Worm (Caenorhabditis elegans): Measurements from ENCODE around the gene rps-16.

rps-16 gene

ce11 chrV:15015799-15016198 lies 15.5 kb upstream of the rps-16 start:
- TF ChIP-seq nfya-1 (tag; optimal IDR thresholded peaks at IDR 0.05) (peak; percentile 13), zip-5 (tag; optimal IDR thresholded peaks at IDR 0.05) (no peak), mec-3 (tag; optimal IDR thresholded peaks at IDR 0.05; ENCODE audit: borderline replicate concordance) (no peak), che-1 (tag; optimal IDR thresholded peaks at IDR 0.05) (no peak), ceh-14 (tag; optimal IDR thresholded peaks at IDR 0.05) (no peak)

DNA sequence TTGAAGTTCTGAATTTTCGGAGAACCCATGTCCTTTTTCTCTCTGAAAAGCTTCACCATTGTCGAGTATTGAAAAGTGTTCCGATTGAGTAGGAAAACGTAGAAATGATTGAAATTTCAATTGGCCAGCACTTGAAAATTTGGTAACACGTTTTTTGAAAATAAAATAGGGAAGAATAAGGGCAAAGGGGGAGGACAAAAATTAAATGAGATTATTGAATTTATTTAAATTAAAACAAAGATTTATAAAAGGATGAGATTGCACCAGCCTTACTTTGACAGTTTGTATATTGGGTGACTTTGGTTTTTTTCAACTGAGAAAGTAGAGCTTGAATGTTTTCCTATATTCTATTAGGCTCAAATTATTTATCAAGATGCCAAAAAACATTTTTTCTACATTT lies 13.8 kb upstream of the rps-16 start, which contains the start of gene obr-2:
TSS of gene obr-2 (minus strand) at position 101 of the 400 bp plus-strand sequence.
- TF ChIP-seq hlh-15 (tag; optimal IDR thresholded peaks at IDR 0.05) (no peak), ceh-18 (tag; optimal IDR thresholded peaks at IDR 0.05) (no peak), ceh-24 (tag; optimal IDR thresholded peaks at IDR 0.05) (no peak), ahr-1 (tag; optimal IDR thresholded peaks at IDR 0.05) (no peak), ztf-16 (tag; optimal IDR thresholded peaks at IDR 0.05) (no peak)

- TF ChIP-seq unc-42 (tag; optimal IDR thresholded peaks at IDR 0.05) (no peak), hlh-15 (tag; optimal IDR thresholded peaks at IDR 0.05) (no peak)
Measured at ce11 chrV:15013328-15013727, 13.0 kb upstream of the rps-16 start.

DNA sequence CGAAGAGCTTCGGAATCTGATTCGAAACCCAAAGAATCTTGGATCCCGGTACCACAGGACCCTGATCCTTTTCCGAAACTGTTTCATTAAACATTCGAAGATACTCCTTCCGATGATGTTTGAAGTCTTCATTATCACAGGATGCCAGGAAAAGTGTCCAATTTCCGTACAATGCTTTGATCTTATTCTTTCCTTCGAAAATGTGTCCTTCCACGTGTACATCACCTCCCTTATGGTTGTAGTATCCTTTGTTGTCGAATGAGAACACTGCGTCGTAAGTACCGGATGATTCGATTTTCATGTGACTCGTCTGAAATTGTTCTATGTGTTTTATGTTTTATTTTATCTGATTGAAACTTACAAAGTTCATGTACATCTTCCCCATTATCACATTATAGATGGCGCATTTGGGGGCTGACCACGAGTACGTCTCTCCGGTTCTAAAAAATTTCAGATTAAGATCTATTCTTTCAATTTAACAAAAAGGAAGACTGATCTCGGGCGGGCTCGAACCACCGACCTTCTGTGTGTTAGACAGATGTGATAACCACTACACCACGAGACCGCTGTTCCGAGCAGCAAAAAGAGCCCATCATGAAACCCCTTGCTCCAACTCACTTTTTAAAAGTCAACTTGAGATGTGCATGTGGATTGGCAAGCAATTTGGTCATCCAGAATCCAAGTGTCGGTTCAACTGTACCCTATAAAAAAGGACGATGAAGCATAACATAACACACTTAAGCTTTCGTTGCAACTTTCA lies 12.4 kb upstream of the rps-16 start:
- TF ChIP-seq ahr-1 (tag; optimal IDR thresholded peaks at IDR 0.05) (no peak), unc-3 (GFP tag; conservative IDR thresholded peaks at IDR 0.05) (no peak), unc-3 (tag; optimal IDR thresholded peaks at IDR 0.05) (no peak), C08G9.2 (tag; optimal IDR thresholded peaks at IDR 0.05) (no peak), pag-3 (tag; optimal IDR thresholded peaks at IDR 0.05; ENCODE audit: borderline replicate concordance) (no peak), ceh-2 (tag; optimal IDR thresholded peaks at IDR 0.05) (no peak), C38D4.7 (GFP tag; optimal IDR thresholded peaks at IDR 0.05) (no peak), dve-1 (tag; optimal IDR thresholded peaks at IDR 0.05) (no peak)

DNA sequence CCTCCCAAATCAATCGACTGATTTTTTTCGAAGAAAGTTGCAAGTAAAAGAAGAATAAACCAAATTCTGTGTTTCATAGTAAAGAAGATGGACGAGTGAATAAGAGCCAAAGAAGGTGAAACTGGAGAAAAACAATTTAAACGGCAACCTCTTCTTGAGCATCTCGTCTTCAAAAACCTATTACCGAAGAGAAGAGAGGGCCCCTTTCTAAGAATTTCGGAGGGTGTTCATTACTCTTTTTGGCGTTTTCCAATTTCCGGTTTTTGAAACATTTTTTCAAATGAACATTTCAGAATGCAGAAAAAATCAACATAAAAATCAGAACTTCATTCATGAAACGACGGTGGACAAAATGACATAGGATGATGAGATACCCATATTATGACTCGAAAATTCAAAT lies 11.2 kb upstream of the rps-16 start, which contains the start of gene nmr-2:
TSS of gene nmr-2 (minus strand) at position 101 of the 400 bp plus-strand sequence.
- TF ChIP-seq Y22D7AL.16 (tag; optimal IDR thresholded peaks at IDR 0.05) (no peak), hlh-15 (tag; optimal IDR thresholded peaks at IDR 0.05) (no peak), madf-2 (tag; optimal IDR thresholded peaks at IDR 0.05) (no peak), pqm-1 (tag; optimal IDR thresholded peaks at IDR 0.05) (no peak), tbx-7 (tag; optimal IDR thresholded peaks at IDR 0.05) (no peak), lin-11 (tag; optimal IDR thresholded peaks at IDR 0.05) (no peak)

DNA sequence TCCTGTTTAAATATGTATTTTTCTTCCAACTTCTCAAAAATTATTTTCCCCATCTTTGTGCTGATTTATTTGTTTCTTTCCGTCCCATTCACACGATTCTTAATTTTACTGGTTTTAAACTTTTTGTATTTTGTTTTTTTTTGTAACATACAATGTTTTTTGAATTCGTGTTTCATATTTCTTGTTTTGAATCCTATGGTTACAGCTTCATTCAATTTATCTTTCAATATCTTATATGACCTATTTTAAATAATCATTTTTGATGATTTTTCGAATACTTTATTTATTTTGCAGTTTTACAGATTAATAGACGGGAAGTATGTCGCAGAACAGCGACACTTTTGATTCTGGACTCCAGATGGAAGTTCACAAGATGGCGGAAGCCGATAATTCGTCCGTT lies 4.5 kb upstream of the rps-16 start, which contains the start of gene hrde-2:
TSS of gene hrde-2 (plus strand) at position 301 of the 400 bp plus-strand sequence.
- TF ChIP-seq ceh-45 (GFP tag; IDR thresholded peaks at IDR 0.05), result no peak

DNA sequence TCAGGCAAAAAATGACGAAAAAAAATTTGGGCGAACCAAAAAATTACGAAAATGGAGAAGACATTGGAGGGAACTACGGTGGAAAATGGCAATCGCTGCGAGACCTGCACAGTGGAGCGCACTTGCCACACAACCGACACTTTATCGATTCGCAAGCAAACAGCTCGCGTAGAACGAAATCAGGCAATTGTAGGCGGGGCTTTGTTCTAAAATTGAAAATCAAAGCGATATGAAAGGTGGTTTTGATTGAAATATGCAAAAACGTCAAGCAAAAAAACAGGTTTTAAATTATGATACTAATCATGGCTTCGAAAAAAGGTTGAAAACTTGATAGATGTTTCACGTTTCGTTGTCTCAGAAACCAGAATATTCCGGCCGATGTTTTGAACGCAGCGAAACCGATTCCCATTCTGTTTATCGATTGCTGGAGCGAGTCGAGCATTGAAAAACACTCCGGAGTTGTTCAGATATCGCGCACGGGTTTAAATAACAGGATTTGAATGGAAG lies 1.9 kb upstream of the rps-16 start, which contains the start of the genes fib-1 and mut-15:
TSS of gene fib-1 (minus strand) at position 40 of the 507 bp plus-strand sequence.
TSS of gene mut-15 (plus strand) at position 360 of the 507 bp plus-strand sequence.
- TF ChIP-seq ttx-3 (tag; optimal IDR thresholded peaks at IDR 0.05) (peak; percentile 45), pax-1 (tag; optimal IDR thresholded peaks at IDR 0.05) (peak; percentile 60), ceh-19 (GFP tag; optimal IDR thresholded peaks at IDR 0.05) (peak; percentile 66), hlh-13 (GFP tag; optimal IDR thresholded peaks at IDR 0.05) (peak; percentile 2), ets-4 (tag; optimal IDR thresholded peaks at IDR 0.05) (peak; percentile 92), mec-3 (tag; optimal IDR thresholded peaks at IDR 0.05; ENCODE audit: borderline replicate concordance) (peak; percentile 94), ceh-45 (GFP tag; IDR thresholded peaks at IDR 0.05) (0 out of 2 replicates have a peak, but pooled peaks have one; percentile 18), nfya-1 (tag; optimal IDR thresholded peaks at IDR 0.05) (peak; percentile 86), C38D4.7 (GFP tag; optimal IDR thresholded peaks at IDR 0.05) (no peak), tbx-7 (tag; optimal IDR thresholded peaks at IDR 0.05) (peak; percentile 89), F13H6.1 (tag; optimal IDR thresholded peaks at IDR 0.05) (peak; percentile 88), ceh-24 (tag; optimal IDR thresholded peaks at IDR 0.05) (no peak), pha-4 (tag; optimal IDR thresholded peaks at IDR 0.05) (no peak), K09A11.1 (tag; optimal IDR thresholded peaks at IDR 0.05; ENCODE audit: insufficient read depth) (peak; percentile 41), T23F11.4 (GFP tag; optimal IDR thresholded peaks at IDR 0.05) (peak; percentile 23), ceh-2 (tag; optimal IDR thresholded peaks at IDR 0.05) (peak; percentile 95), ceh-9 (tag; optimal IDR thresholded peaks at IDR 0.05) (no peak), ama-1 (optimal IDR thresholded peaks at IDR 0.05) (no peak), pat-9 (tag; optimal IDR thresholded peaks at IDR 0.05) (no peak), sox-4 (tag; optimal IDR thresholded peaks at IDR 0.05) (peak; percentile 21), C08G9.2 (tag; optimal IDR thresholded peaks at IDR 0.05) (peak; percentile 97), zip-5 (tag; optimal IDR thresholded peaks at IDR 0.05) (peak; percentile 93), fax-1 (tag; optimal IDR thresholded peaks at IDR 0.05) (peak; percentile 90)
